Worm (Caenorhabditis elegans) whole organism, late embryonic: ENCODE measurements around the gene F22B5.10.

Experiments
- ama-1 ChIP-seq: fragments of 150-350 bp; optimal IDR thresholded peaks from 2 replicates; lab custom pipeline; 2014
- ceh-22 ChIP-seq: sonication (generic microtip); optimal IDR thresholded peaks from 2 replicates; lab custom pipeline; 2017; ENCODE audit warnings: missing biosample characterization, missing genetic modification characterization
- ceh-9 ChIP-seq: sonication (generic microtip); optimal IDR thresholded peaks from 2 replicates; lab custom pipeline; 2016; ENCODE audit warnings: mild to moderate bottlenecking, missing genetic modification characterization, inconsistent platforms, missing compliant biosample characterization
- dve-1 ChIP-seq: sonication (generic microtip); optimal IDR thresholded peaks from 2 replicates; lab custom pipeline; 2017; ENCODE audit warnings: antibody characterized with exemption, mild to moderate bottlenecking, missing genetic modification characterization, missing compliant biosample characterization
- hlh-15 ChIP-seq: sonication (generic microtip); optimal IDR thresholded peaks from 2 replicates; lab custom pipeline; 2016; ENCODE audit warnings: missing genetic modification characterization, missing compliant biosample characterization
- pqm-1 ChIP-seq: sonication (generic microtip); optimal IDR thresholded peaks from 2 replicates; lab custom pipeline; 2016; ENCODE audit warnings: missing genetic modification characterization, missing compliant biosample characterization

ce11 chrII:8515521-8515920 lies 48.5 kb downstream of the F22B5.10 start:
- TF ChIP-seq ceh-9 (no peak), pqm-1 (no peak), dve-1 (tag; lab: Kevin White, UChicago) (no peak), ama-1 (lab: Kevin White, UChicago) (no peak), hlh-15 (tag; lab: Kevin White, UChicago) (no peak), ceh-22 (tag; lab: Kevin White, UChicago) (no peak)
